Worm (Caenorhabditis elegans) whole organism, mixed stage, embryonic: Measurements from ENCODE around the gene D2096.7.

Experiments used
- blmp-1 ChIP-seq: fragments of 150-350 bp; optimal IDR thresholded peaks from 2 replicates; lab custom pipeline; 2014; ENCODE audit warnings: missing biosample characterization, missing genetic modification characterization
- ham-2 ChIP-seq: fragments of 200-800 bp; sonication (Bioruptor generic); optimal IDR thresholded peaks from 2 replicates; lab custom pipeline; 2018; ENCODE audit warnings: mild to moderate bottlenecking, missing genetic modification characterization, missing compliant biosample characterization
- hlh-1 ChIP-seq: fragments of 150-350 bp; optimal IDR thresholded peaks from 2 replicates; lab custom pipeline; 2014; ENCODE audit warnings: missing biosample characterization, missing genetic modification reagents, missing genetic modification characterization
- lsy-2 ChIP-seq: fragments of 150-350 bp; optimal IDR thresholded peaks from 2 replicates; lab custom pipeline; 2014; ENCODE audit warnings: missing biosample characterization, missing genetic modification characterization

- TF ChIP-seq blmp-1 (tag; lab: Kevin White, UChicago) = no peak
- TF ChIP-seq lsy-2 (tag; lab: Kevin White, UChicago) = no peak
- TF ChIP-seq ham-2 (GFP tag; lab: Kevin White, UChicago) = no peak
- TF ChIP-seq hlh-1 (tag; lab: Kevin White, UChicago) = no peak
Measured at ce11 chrIV:8382695-8383094, 5.3 kb upstream of the D2096.7 start, which contains the start of gene D2096.9.
